Fruit fly (Drosophila melanogaster) whole organism, embryonic: Measurements from ENCODE around the gene CG43618.
A peak's percentile ranks its signal among the peaks of the same experiment; 100 is the strongest.

ENCODE experiments used
- Atf-2 ChIP-seq: fragments of 200-800 bp; sonication (Bioruptor generic); optimal IDR thresholded peaks from 2 replicates; lab custom pipeline; 2016; ENCODE audit warnings: missing biosample characterization, missing genetic modification characterization
- Awh ChIP-seq: fragments of 200-800 bp; sonication (Bioruptor generic); IDR thresholded peaks from 2 replicates; pipeline ENCODE4, ENCODE4 v1.3.6; 2022; ENCODE audit warnings: missing biosample characterization, missing genetic modification characterization
- BEAF-32 ChIP-seq: fragments of 200-800 bp; sonication (Bioruptor generic); optimal IDR thresholded peaks from 3 replicates; lab custom pipeline; 2017; ENCODE audit warnings: missing biosample characterization, missing genetic modification characterization, mild to moderate bottlenecking, moderate library complexity, missing genetic modification reagents
- CG10209 ChIP-seq: fragments of 200-800 bp; sonication (Bioruptor generic); optimal IDR thresholded peaks from 3 replicates; lab custom pipeline; 2017; ENCODE audit warnings: missing biosample characterization, mild to moderate bottlenecking, missing genetic modification characterization, missing genetic modification reagents
- CG11398 ChIP-seq: fragments of 200-800 bp; sonication (Bioruptor generic); optimal IDR thresholded peaks from 2 replicates; lab custom pipeline; 2016; ENCODE audit warnings: missing biosample characterization, missing genetic modification characterization
- CG11723 ChIP-seq: fragments of 200-800 bp; sonication (Bioruptor generic); optimal IDR thresholded peaks from 2 replicates; lab custom pipeline; 2017; ENCODE audit warnings: missing biosample characterization, mild to moderate bottlenecking, missing genetic modification characterization
- CG12236 ChIP-seq: fragments of 200-800 bp; sonication (Bioruptor generic); optimal IDR thresholded peaks from 2 replicates; lab custom pipeline; 2016; ENCODE audit warnings: missing biosample characterization, missing genetic modification characterization
- CG14050 ChIP-seq: fragments of 200-800 bp; sonication (Bioruptor generic); IDR thresholded peaks from 3 replicates; pipeline ENCODE4 v1.3.6; 2022; ENCODE audit warnings: missing biosample characterization, missing genetic modification characterization
- CG15073 ChIP-seq: fragments of 200-800 bp; sonication (Bioruptor generic); optimal IDR thresholded peaks from 2 replicates; lab custom pipeline; 2016; ENCODE audit warnings: missing biosample characterization, missing genetic modification characterization
- CG1792 ChIP-seq: fragments of 200-800 bp; sonication (Bioruptor generic); optimal IDR thresholded peaks from 2 replicates; lab custom pipeline; 2016; ENCODE audit warnings: missing biosample characterization, missing genetic modification characterization
- CG18619 ChIP-seq: fragments of 200-800 bp; sonication (Bioruptor generic); optimal IDR thresholded peaks from 3 replicates; lab custom pipeline; 2017; ENCODE audit warnings: missing biosample characterization, mild to moderate bottlenecking, missing genetic modification characterization
- CG33557 ChIP-seq: fragments of 200-800 bp; sonication (Bioruptor generic); optimal IDR thresholded peaks from 2 replicates; lab custom pipeline; 2019; ENCODE audit warnings: missing biosample characterization, mild to moderate bottlenecking, missing genetic modification characterization, moderate library complexity
- CG34224 ChIP-seq: fragments of 200-800 bp; sonication (Bioruptor generic); IDR thresholded peaks from 3 replicates; pipeline ENCODE4 v1.3.6; 2022; ENCODE audit warnings: missing biosample characterization, missing genetic modification characterization; ENCODE audit not compliant: partially characterized antibody
- CG3995 ChIP-seq: fragments of 200-800 bp; sonication (Bioruptor generic); optimal IDR thresholded peaks from 3 replicates; lab custom pipeline; 2016; ENCODE audit warnings: missing biosample characterization, missing genetic modification characterization
- CG5953 ChIP-seq: fragments of 200-800 bp; sonication (Bioruptor generic); IDR thresholded peaks from 2 replicates; pipeline ENCODE4 v1.3.6; 2022; ENCODE audit warnings: missing biosample characterization, missing genetic modification characterization
- CG7786 ChIP-seq: fragments of 200-800 bp; sonication (Bioruptor generic); optimal IDR thresholded peaks from 2 replicates; lab custom pipeline; 2016; ENCODE audit warnings: missing biosample characterization, missing genetic modification characterization
- CG8924 ChIP-seq: fragments of 200-800 bp; optimal IDR thresholded peaks from 3 replicates; lab custom pipeline; 2019; ENCODE audit warnings: missing biosample characterization, mild to moderate bottlenecking, missing genetic modification characterization, moderate library complexity
- CG9215 ChIP-seq: fragments of 200-800 bp; sonication (Bioruptor generic); IDR thresholded peaks from 2 replicates; pipeline ENCODE4 v1.3.6; 2022; ENCODE audit warnings: missing biosample characterization, missing genetic modification characterization
- Camta ChIP-seq: fragments of 200-800 bp; sonication (Bioruptor generic); optimal IDR thresholded peaks from 2 replicates; lab custom pipeline; 2016; ENCODE audit warnings: missing biosample characterization, missing genetic modification characterization
- Chrac-16 ChIP-seq: fragments of 200-800 bp; sonication (Bioruptor generic); optimal IDR thresholded peaks from 3 replicates; lab custom pipeline; 2016; ENCODE audit warnings: missing biosample characterization, missing genetic modification characterization
- Dip2 ChIP-seq: fragments of 200-800 bp; sonication (Bioruptor generic); IDR thresholded peaks from 2 replicates; pipeline ENCODE4 v1.3.6; 2022; ENCODE audit warnings: missing biosample characterization, missing genetic modification characterization
- Dip3 ChIP-seq: fragments of 200-800 bp; sonication (Bioruptor generic); optimal IDR thresholded peaks from 3 replicates; lab custom pipeline; 2016; ENCODE audit warnings: missing biosample characterization, missing genetic modification characterization
- Dp ChIP-seq: fragments of 200-800 bp; sonication (Bioruptor generic); optimal IDR thresholded peaks from 2 replicates; lab custom pipeline; 2018; ENCODE audit warnings: missing biosample characterization, mild to moderate bottlenecking, missing genetic modification characterization, moderate library complexity
- Fer2 ChIP-seq: fragments of 200-800 bp; sonication (Bioruptor generic); optimal IDR thresholded peaks from 2 replicates; lab custom pipeline; 2018; ENCODE audit warnings: missing biosample characterization, mild to moderate bottlenecking, missing genetic modification characterization, moderate library complexity
- Fer3 ChIP-seq: fragments of 200-800 bp; sonication (Bioruptor generic); optimal IDR thresholded peaks from 2 replicates; lab custom pipeline; 2018; ENCODE audit warnings: missing biosample characterization, mild to moderate bottlenecking, missing genetic modification characterization, moderate library complexity
- Hmr ChIP-seq: fragments of 200-800 bp; sonication (Bioruptor generic); optimal IDR thresholded peaks from 3 replicates; lab custom pipeline; 2017; ENCODE audit warnings: mild to moderate bottlenecking, missing biosample characterization, missing genetic modification reagents, missing genetic modification characterization
- Lhr ChIP-seq: fragments of 200-800 bp; sonication (Bioruptor generic); optimal IDR thresholded peaks from 3 replicates; lab custom pipeline; 2017; ENCODE audit warnings: mild to moderate bottlenecking, missing biosample characterization, missing genetic modification reagents, missing genetic modification characterization
- MTF-1 ChIP-seq: fragments of 200-800 bp; sonication (Bioruptor generic); optimal IDR thresholded peaks from 2 replicates; lab custom pipeline; 2018; ENCODE audit warnings: missing biosample characterization, mild to moderate bottlenecking, missing genetic modification characterization, borderline replicate concordance
- Mes4 ChIP-seq: fragments of 200-800 bp; sonication (Bioruptor generic); optimal IDR thresholded peaks from 2 replicates; lab custom pipeline; 2016; ENCODE audit warnings: missing biosample characterization, missing genetic modification characterization
- Myb ChIP-seq: fragments of 200-800 bp; sonication (Bioruptor generic); optimal IDR thresholded peaks from 2 replicates; lab custom pipeline; 2016; ENCODE audit warnings: missing biosample characterization, missing genetic modification characterization
- NC2α ChIP-seq: fragments of 200-800 bp; sonication (Bioruptor generic); optimal IDR thresholded peaks from 2 replicates; lab custom pipeline; 2016; ENCODE audit warnings: missing biosample characterization, missing genetic modification characterization
- NK7.1 ChIP-seq: fragments of 200-800 bp; sonication (Bioruptor generic); optimal IDR thresholded peaks from 3 replicates; lab custom pipeline; 2016; ENCODE audit warnings: missing biosample characterization, missing genetic modification characterization
- Nf-YB ChIP-seq: fragments of 200-800 bp; sonication (Bioruptor generic); optimal IDR thresholded peaks from 3 replicates; lab custom pipeline; 2019; ENCODE audit warnings: missing biosample characterization, mild to moderate bottlenecking, missing genetic modification characterization, moderate library complexity
- Sox100B ChIP-seq: fragments of 200-800 bp; sonication (Bioruptor generic); optimal IDR thresholded peaks from 3 replicates; lab custom pipeline; 2018; ENCODE audit warnings: missing biosample characterization, mild to moderate bottlenecking, missing genetic modification characterization
- az2 ChIP-seq: fragments of 200-800 bp; sonication (Bioruptor generic); optimal IDR thresholded peaks from 3 replicates; lab custom pipeline; 2016; ENCODE audit warnings: missing biosample characterization, missing genetic modification characterization
- bbx ChIP-seq: fragments of 200-800 bp; sonication (Bioruptor generic); IDR thresholded peaks from 2 replicates; pipeline ENCODE4 v1.3.6; 2022; ENCODE audit warnings: missing biosample characterization, missing genetic modification characterization; ENCODE audit not compliant: partially characterized antibody
- dpn ChIP-seq, 2 experiments: fragments of 200-800 bp; sonication (Bioruptor generic); optimal IDR thresholded peaks; 3 replicates each; lab custom pipeline; 2016; ENCODE audit warnings: missing biosample characterization in 2 of 2, missing genetic modification characterization in 2 of 2
- dysf ChIP-seq: fragments of 200-800 bp; sonication (Bioruptor generic); IDR thresholded peaks from 3 replicates; pipeline ENCODE4 v1.3.6; 2022; ENCODE audit warnings: missing biosample characterization, missing genetic modification characterization
- fd3F ChIP-seq: fragments of 200-800 bp; sonication (Bioruptor generic); optimal IDR thresholded peaks from 2 replicates; lab custom pipeline; 2018; ENCODE audit warnings: missing biosample characterization, mild to moderate bottlenecking, missing genetic modification characterization, moderate library complexity
- gsb ChIP-seq: fragments of 200-800 bp; sonication (Bioruptor generic); IDR thresholded peaks from 2 replicates; pipeline ENCODE4 v1.3.6; 2022; ENCODE audit warnings: missing biosample characterization, missing genetic modification characterization
- her ChIP-seq: fragments of 200-800 bp; sonication (Bioruptor generic); optimal IDR thresholded peaks from 2 replicates; lab custom pipeline; 2016; ENCODE audit warnings: missing biosample characterization, missing genetic modification characterization
- klu ChIP-seq: fragments of 200-800 bp; sonication (Bioruptor generic); IDR thresholded peaks from 2 replicates; pipeline ENCODE4 v1.3.6; 2022; ENCODE audit warnings: missing biosample characterization, missing genetic modification characterization
- lab ChIP-seq: fragments of 200-800 bp; sonication (Bioruptor generic); optimal IDR thresholded peaks from 3 replicates; lab custom pipeline; 2017; ENCODE audit warnings: missing biosample characterization, missing genetic modification characterization, mild to moderate bottlenecking, moderate library complexity, missing genetic modification reagents
- lmd ChIP-seq: fragments of 200-800 bp; sonication (Bioruptor generic); IDR thresholded peaks from 2 replicates; pipeline ENCODE4 v1.3.6; 2022; ENCODE audit warnings: missing biosample characterization, missing genetic modification characterization
- lola ChIP-seq, 3 experiments: fragments of >200 bp in 2 of 3; fragments of 200-800 bp in 1 of 3; sonication (Bioruptor generic) in 1 of 3; optimal IDR thresholded peaks; 2 replicates each; lab custom pipeline; 2017 to 2019; ENCODE audit warnings: missing biosample characterization in 3 of 3, missing genetic modification characterization in 3 of 3, mild to moderate bottlenecking in 1 of 3, moderate library complexity in 1 of 3
- sens ChIP-seq: fragments of 200-800 bp; sonication (Bioruptor generic); peaks from one replicate; lab custom pipeline; 2016; ENCODE audit warnings: missing biosample characterization, missing genetic modification characterization
- slou ChIP-seq: fragments of 200-800 bp; sonication (Bioruptor generic); optimal IDR thresholded peaks from 3 replicates; lab custom pipeline; 2016; ENCODE audit warnings: missing biosample characterization, missing genetic modification characterization
- trem ChIP-seq: fragments of 200-800 bp; optimal IDR thresholded peaks from 3 replicates; lab custom pipeline; 2019; ENCODE audit warnings: missing biosample characterization, mild to moderate bottlenecking, missing genetic modification characterization, moderate library complexity
- tup ChIP-seq: fragments of 200-800 bp; sonication (Bioruptor generic); optimal IDR thresholded peaks from 2 replicates; lab custom pipeline; 2016; ENCODE audit warnings: missing biosample characterization, mild to moderate bottlenecking, missing genetic modification characterization, moderate library complexity
- yki ChIP-seq: fragments of >200 bp; optimal IDR thresholded peaks from 3 replicates; lab custom pipeline; 2018

The CG43618 gene

DNA sequence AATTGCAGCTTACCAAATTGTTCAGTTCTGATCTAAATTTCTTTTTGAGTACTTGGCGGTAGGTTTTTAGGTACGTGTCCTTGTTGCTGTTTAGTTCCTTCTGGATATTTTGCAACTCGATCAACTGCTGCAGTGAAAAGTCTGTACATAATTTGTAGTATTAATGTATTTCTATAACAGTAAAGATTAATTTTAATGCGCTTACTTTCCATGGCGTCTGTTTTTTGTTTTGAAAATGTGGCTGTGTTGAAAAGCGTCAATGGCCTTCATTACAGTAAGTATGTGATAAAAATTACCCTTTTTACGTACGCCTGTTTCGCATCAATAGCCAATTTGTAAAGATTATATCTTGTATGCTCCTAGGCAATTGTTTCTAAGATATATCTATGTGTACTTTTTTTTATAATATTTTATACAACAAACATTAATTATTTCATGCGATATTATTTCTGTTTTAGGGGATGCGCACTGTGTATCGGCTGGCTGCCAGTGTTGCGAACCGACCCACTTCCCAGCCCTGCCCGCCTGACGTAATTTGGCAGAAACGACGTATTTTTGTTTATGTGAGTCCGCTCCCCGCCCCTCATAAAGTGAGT, 47.8 kb upstream of the CG43618 start, which contains the start of the genes Kmn2 and CG2698 (continued):
- TF ChIP-seq CG34224 (GFP tag; lab: Robert Waterston, UW): no peak
- TF ChIP-seq Fer2 (tag; lab: Kevin White, UChicago): peak; percentile 93
- TF ChIP-seq her: peak; percentile 10
- TF ChIP-seq CG18619: peak; percentile 94
- peak; percentile 96 for TF ChIP-seq klu (GFP tag; lab: Robert Waterston, UW)
- TF ChIP-seq Sox100B (GFP tag; lab: Kevin White, UChicago): peak; percentile 93
- TF ChIP-seq CG10209: peak; percentile 96
- peak; percentile 74 for TF ChIP-seq CG7786 (GFP tag; lab: Kevin White, UChicago)
- peak; percentile 44 for TF ChIP-seq NC2α (GFP tag; lab: Kevin White, UChicago)
- no peak for TF ChIP-seq yki
- peak; percentile 61 for TF ChIP-seq Mes4 (GFP tag; lab: Kevin White, UChicago)
- peak; percentile 95 for TF ChIP-seq sens (GFP tag; lab: Kevin White, UChicago)
- TF ChIP-seq CG12236 (GFP tag; lab: Kevin White, UChicago): peak; percentile 49
- TF ChIP-seq Camta (GFP tag; lab: Kevin White, UChicago): peak; percentile 66
- TF ChIP-seq Lhr (GFP tag; lab: Kevin White, UChicago): peak; percentile 89
- TF ChIP-seq NK7.1 (GFP tag; lab: Kevin White, UChicago): peak; percentile 61
- peak; percentile 97 for TF ChIP-seq lab
- TF ChIP-seq tup (GFP tag; lab: Kevin White, UChicago): peak; percentile 87
- TF ChIP-seq Dip3 (GFP tag; lab: Kevin White, UChicago): peak; percentile 80
- TF ChIP-seq CG15073 (GFP tag; lab: Kevin White, UChicago): peak; percentile 75
- TF ChIP-seq Chrac-16 (GFP tag; lab: Kevin White, UChicago): peak; percentile 97
- peak; percentile 93 for TF ChIP-seq gsb (GFP tag; lab: Robert Waterston, UW)
- TF ChIP-seq CG14050 (GFP tag; lab: Robert Waterston, UW): peak; percentile 97
- TF ChIP-seq az2: peak; percentile 96
- TF ChIP-seq CG8924 (tag; lab: Kevin White, UChicago): peak; percentile 95
- TF ChIP-seq fd3F (GFP tag; lab: Kevin White, UChicago): peak; percentile 95
- TF ChIP-seq Dip2 (GFP tag; lab: Robert Waterston, UW): peak; percentile 67
- TF ChIP-seq MTF-1 (GFP tag; lab: Kevin White, UChicago): peak; percentile 88
- peak; percentile 69 for TF ChIP-seq CG3995 (GFP tag; lab: Kevin White, UChicago)
- TF ChIP-seq dpn (GFP tag; optimal IDR thresholded peaks at IDR 0.05; lab: Kevin White, UChicago): peak; percentile 83 to 98
- peak; percentile 87 for TF ChIP-seq slou (GFP tag; lab: Kevin White, UChicago)
- peak; percentile 96 for TF ChIP-seq Hmr (GFP tag; lab: Kevin White, UChicago)
- TF ChIP-seq CG5953: peak; percentile 96
- peak; percentile 63 for TF ChIP-seq Atf-2 (GFP tag; lab: Kevin White, UChicago)
- TF ChIP-seq CG11398 (GFP tag; lab: Kevin White, UChicago): no peak
- peak; percentile 96 for TF ChIP-seq Fer3 (tag; lab: Kevin White, UChicago)
- peak; percentile 97 for TF ChIP-seq CG9215
- peak; percentile 75 for TF ChIP-seq Dp (GFP tag; lab: Kevin White, UChicago)
- peak; percentile 99 for TF ChIP-seq dysf (GFP tag; lab: Robert Waterston, UW)
- TF ChIP-seq lmd (GFP tag; lab: Robert Waterston, UW): peak; percentile 99
- TF ChIP-seq trem (tag; lab: Kevin White, UChicago): peak; percentile 91
- peak; percentile 48; the same call in 1 of the 2 replicates for TF ChIP-seq bbx (GFP tag; lab: Robert Waterston, UW)
- TF ChIP-seq Awh (GFP tag; lab: Robert Waterston, UW): peak; percentile 97
- TF ChIP-seq CG11723 (GFP tag; lab: Kevin White, UChicago): peak; percentile 86
- TF ChIP-seq Nf-YB: peak; percentile 82
- TF ChIP-seq CG1792 (GFP tag; lab: Kevin White, UChicago): peak; percentile 71
- TF ChIP-seq Myb (GFP tag; lab: Kevin White, UChicago): peak; percentile 59
- peak; percentile 91 for TF ChIP-seq CG33557
- peak in 1 of 3 experiments; percentile 91 for TF ChIP-seq lola (GFP tag; optimal IDR thresholded peaks at IDR 0.05; lab: Kevin White, UChicago)
- peak; percentile 50 for TF ChIP-seq BEAF-32 (GFP tag; lab: Kevin White, UChicago)
